Fruit fly (Drosophila melanogaster) S2 (cell line): ENCODE data around the gene CG45045.

Experiments
- CG8478 ChIP-seq: fragments of >200 bp; optimal IDR thresholded peaks from 2 replicates; lab custom pipeline; 2018
- CTCF ChIP-seq, 2 experiments: fragments of >200 bp; optimal IDR thresholded peaks; 2 replicates each; lab custom pipeline; 2018

CG45045 gene

DNA sequence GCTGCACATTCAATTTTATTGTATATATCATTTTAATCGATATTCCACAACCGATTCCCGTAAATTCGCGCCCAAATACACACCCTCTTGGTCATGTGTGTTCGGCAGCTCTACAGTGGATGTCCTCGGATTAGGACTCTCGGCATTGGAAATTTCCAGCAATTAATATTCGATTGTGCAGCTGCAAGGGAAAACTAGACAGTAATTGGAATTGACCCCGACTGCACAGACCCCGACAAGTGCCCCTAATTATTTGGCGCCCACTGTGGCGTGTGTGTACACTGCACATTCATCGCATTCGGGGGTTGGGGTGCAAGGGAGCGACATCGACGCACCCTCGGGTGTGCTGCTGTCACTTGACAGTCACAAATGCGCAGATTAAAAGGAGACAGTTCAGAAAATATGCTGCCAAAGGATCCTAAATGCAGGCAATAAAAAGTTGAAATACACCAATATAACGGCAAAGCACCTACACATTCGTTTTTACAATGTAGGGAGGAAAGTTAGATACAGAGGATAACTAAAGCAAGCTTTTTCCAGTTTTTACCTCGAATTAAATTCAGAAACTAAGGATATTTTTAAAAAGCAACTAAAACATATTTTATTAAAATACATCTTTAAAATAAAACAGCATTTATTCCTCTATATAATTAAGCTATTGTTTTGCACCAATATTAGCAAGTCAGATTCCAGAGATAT lies 41.6 kb downstream of the CG45045 start:
- TF ChIP-seq CTCF (optimal IDR thresholded peaks at IDR 0.05; lab: Kevin White, UChicago) (no peak), CG8478 (lab: Kevin White, UChicago) (no peak)

dm6 chr3R:17709623-17710145 lies 42.3 kb downstream of the CG45045 start:
- TF ChIP-seq CG8478 (lab: Kevin White, UChicago): no peak
- no peak for TF ChIP-seq CTCF (optimal IDR thresholded peaks at IDR 0.05; lab: Kevin White, UChicago)

DNA sequence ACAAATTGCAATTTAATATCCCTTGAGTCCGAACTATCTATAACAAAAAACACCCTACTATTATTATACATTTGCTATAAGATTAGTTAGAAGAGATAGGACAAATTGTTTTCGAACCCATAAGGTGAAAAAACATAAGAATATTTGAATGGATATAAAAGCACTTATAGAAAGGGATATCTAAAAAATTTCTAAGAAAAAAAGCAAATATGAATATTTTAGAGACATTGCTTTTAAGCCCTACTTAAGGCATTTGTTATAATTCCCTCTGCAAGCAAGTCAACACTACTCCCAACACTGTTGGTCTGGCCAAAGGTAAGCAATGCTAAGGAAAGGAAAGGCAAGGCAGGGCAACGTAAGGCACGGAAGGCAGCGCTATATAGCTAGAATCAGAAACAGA lies 43.0 kb downstream of the CG45045 start:
- TF ChIP-seq CTCF (optimal IDR thresholded peaks at IDR 0.05; lab: Kevin White, UChicago) (no peak), CG8478 (lab: Kevin White, UChicago) (no peak)

DNA sequence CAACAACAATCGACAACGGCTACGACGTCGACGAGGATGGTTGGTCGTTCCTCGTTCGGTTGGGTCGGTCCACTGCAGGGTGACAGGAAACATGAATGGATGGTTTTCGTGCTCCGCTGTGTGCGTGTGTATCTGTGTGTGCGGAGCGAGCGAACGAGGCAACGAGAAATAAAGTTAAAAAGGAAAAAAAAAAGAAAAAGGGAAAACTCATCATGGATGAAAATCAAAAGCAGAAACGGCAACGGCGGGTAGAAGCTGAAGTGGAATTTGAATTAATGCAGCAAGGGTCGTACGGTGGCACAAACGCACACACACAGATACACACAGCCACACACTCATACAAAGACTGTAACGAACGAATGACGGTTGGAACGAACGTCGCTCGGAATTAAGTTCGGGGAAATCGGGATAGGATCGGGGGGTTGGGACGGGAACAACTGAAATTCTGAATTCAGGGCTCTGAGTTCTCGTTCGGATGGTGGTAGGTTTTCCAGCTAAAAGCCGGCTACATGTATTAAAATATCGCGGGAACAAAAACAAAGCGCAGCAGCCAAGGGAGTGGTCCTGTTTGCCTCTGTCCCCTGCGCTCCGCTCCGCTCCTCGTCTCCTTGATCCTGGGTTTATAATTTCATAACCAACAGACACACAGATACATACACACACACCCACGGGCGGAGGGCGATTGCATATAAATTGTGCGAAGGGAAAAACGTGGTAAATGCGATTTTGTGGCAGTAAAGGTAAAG lies 43.7 kb downstream of the CG45045 start:
- TF ChIP-seq CG8478 (lab: Kevin White, UChicago) (no peak), CTCF (optimal IDR thresholded peaks at IDR 0.05; lab: Kevin White, UChicago) (no peak)

DNA sequence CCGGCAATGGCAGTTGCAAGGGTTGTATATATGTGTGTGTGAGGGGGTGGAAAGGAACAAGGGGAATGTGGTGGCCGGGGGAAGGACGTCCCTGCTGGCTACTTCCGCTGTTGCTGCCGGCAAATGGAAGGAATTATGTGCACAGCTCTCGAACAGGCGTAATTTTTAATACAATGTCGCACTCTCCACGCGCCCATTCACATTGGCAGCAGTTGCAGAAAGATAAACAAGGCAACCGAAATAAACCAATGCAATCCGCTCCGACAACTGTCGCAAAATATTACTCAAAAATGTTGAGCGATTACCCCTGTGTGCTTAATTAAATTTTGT lies 44.2 kb downstream of the CG45045 start:
- no peak for TF ChIP-seq CG8478 (lab: Kevin White, UChicago)
- TF ChIP-seq CTCF (optimal IDR thresholded peaks at IDR 0.05; lab: Kevin White, UChicago): no peak

DNA sequence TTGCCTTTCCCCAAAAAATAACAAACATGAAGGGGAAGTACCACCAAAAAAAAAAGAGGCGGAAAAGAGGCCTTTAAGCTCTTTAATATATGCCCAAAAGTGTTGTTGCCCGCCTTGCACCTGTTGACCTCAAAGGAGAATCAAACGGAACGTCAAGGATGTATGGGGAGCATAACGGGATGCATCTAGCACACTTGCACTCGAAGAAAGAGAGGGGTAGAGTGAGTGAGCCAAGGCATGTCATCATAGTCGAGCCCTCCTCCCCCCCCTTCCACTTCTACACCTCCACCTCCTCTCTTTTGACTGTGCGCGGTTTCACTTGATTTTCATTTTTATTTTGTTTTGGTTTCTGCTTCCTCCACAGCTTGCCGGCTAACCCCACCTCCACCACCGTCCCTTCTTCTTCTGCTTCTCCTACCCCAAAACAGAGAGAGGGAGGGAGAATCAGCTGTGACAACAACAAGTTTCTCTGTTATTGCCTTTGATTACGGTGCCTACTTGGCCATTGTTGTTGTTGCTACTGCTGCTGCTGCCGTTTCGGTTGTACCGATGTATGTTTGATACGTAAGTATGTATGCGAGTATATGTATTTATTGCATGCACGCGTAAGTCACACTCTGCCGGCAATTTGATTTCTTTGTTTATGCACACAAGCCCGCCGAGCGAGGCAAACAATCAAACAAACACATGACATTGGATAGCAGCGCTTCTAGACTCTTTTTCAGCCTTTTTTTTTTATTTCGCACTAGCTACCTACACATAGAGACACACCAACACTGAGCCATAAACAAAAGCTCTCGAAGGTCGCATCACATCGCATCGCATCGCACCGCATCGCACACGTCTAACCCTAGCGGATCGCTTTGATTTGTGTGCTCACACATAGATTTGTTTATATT lies 45.5 kb downstream of the CG45045 start:
- TF ChIP-seq CTCF (optimal IDR thresholded peaks at IDR 0.05; lab: Kevin White, UChicago) (no peak), CG8478 (lab: Kevin White, UChicago) (no peak)

DNA sequence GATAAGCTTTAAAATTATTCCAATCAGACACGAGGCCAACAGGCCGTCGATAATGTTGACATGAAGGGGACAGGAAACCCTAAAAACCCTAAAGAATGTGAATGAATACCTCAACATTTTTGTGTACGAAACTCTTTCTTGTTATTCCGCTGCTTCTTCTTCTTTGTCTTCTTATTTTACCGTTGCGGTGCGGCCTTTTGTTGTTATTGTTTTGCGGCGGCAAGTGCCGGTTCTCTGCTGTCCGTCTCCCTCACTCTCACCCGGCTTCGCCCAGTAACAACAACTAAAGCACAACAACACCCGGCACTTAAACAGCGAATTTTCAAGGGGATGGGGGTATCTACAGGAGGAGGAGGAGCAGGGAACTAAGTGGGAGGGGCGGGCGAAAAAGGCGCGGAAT lies 47.0 kb downstream of the CG45045 start:
- TF ChIP-seq CG8478 (lab: Kevin White, UChicago) (no peak), CTCF (optimal IDR thresholded peaks at IDR 0.05; lab: Kevin White, UChicago) (no peak)

dm6 chr3R:17714773-17715344 lies 47.5 kb downstream of the CG45045 start:
- no peak for TF ChIP-seq CG8478 (lab: Kevin White, UChicago)
- no peak for TF ChIP-seq CTCF (optimal IDR thresholded peaks at IDR 0.05; lab: Kevin White, UChicago)

dm6 chr3R:17716858-17717596 lies 49.7 kb downstream of the CG45045 start:
- peak; percentile 24 to 41 for TF ChIP-seq CTCF (optimal IDR thresholded peaks at IDR 0.05; lab: Kevin White, UChicago)
- TF ChIP-seq CG8478 (lab: Kevin White, UChicago): no peak
